Worm (Caenorhabditis elegans) whole organism, L2 larva: ENCODE results near the gene rsks-1.

ENCODE experiments used
- F13H6.1 ChIP-seq: sonication (generic microtip); optimal IDR thresholded peaks from 2 replicates; lab custom pipeline; 2016; ENCODE audit warnings: missing genetic modification characterization, missing compliant biosample characterization
- alr-1 ChIP-seq: fragments of 150-350 bp; optimal IDR thresholded peaks from 2 replicates; lab custom pipeline; 2014; ENCODE audit warnings: missing biosample characterization, missing genetic modification characterization
- ama-1 ChIP-seq: fragments of 150-350 bp; optimal IDR thresholded peaks from 2 replicates; lab custom pipeline; 2018; ENCODE audit warnings: inconsistent platforms
- blmp-1 ChIP-seq: sonication (generic microtip); optimal IDR thresholded peaks from 2 replicates; lab custom pipeline; 2017; ENCODE audit warnings: missing genetic modification characterization, mild to moderate bottlenecking, missing compliant biosample characterization, antibody characterized with exemption, moderate library complexity; ENCODE audit not compliant: insufficient read depth
- crh-2 ChIP-seq: sonication (generic microtip); optimal IDR thresholded peaks from 2 replicates; lab custom pipeline; 2017; ENCODE audit warnings: missing biosample characterization, missing genetic modification characterization
- elt-3 ChIP-seq: sonication (generic microtip); optimal IDR thresholded peaks from 2 replicates; lab custom pipeline; 2017; ENCODE audit warnings: missing biosample characterization, missing genetic modification characterization
- lin-13 ChIP-seq: fragments of 150-350 bp; optimal IDR thresholded peaks from 2 replicates; lab custom pipeline; 2014; ENCODE audit warnings: missing biosample characterization, missing genetic modification reagents, missing genetic modification characterization
- mbf-1 ChIP-seq: sonication (generic microtip); optimal IDR thresholded peaks from 2 replicates; lab custom pipeline; 2017; ENCODE audit warnings: missing biosample characterization, missing genetic modification characterization
- nhr-23 ChIP-seq: fragments of 150-350 bp; optimal IDR thresholded peaks from 2 replicates; lab custom pipeline; 2014; ENCODE audit warnings: missing biosample characterization, missing genetic modification reagents, missing genetic modification characterization
- nhr-237 ChIP-seq: fragments of 150-350 bp; optimal IDR thresholded peaks from 2 replicates; lab custom pipeline; 2014; ENCODE audit warnings: missing biosample characterization, missing genetic modification characterization
- nhr-77 ChIP-seq: fragments of 150-350 bp; optimal IDR thresholded peaks from 2 replicates; lab custom pipeline; 2014; ENCODE audit warnings: missing biosample characterization, missing genetic modification characterization
- snpc-4 ChIP-seq: fragments of 150-350 bp; optimal IDR thresholded peaks from 2 replicates; lab custom pipeline; 2014; ENCODE audit warnings: missing biosample characterization, missing genetic modification characterization
- unc-62 ChIP-seq: fragments of 150-350 bp; optimal IDR thresholded peaks from 2 replicates; lab custom pipeline; 2014; ENCODE audit warnings: missing biosample characterization, missing genetic modification reagents, missing genetic modification characterization
- ztf-11 ChIP-seq: sonication (generic microtip); optimal IDR thresholded peaks from 2 replicates; lab custom pipeline; 2017; ENCODE audit warnings: missing biosample characterization, missing genetic modification characterization

- TF ChIP-seq alr-1 (tag; lab: Kevin White, UChicago): no peak
- no peak for TF ChIP-seq elt-3 (tag; lab: Kevin White, UChicago)
- TF ChIP-seq nhr-237: no peak
- TF ChIP-seq nhr-77 (tag; lab: Kevin White, UChicago): no peak
- no peak for TF ChIP-seq unc-62 (GFP tag; lab: Kevin White, UChicago)
- TF ChIP-seq lin-13 (GFP tag; lab: Kevin White, UChicago): no peak
- no peak for TF ChIP-seq F13H6.1 (tag; lab: Kevin White, UChicago)
- TF ChIP-seq crh-2 (tag; lab: Kevin White, UChicago): no peak
- no peak for TF ChIP-seq blmp-1 (tag; lab: Kevin White, UChicago)
- TF ChIP-seq mbf-1 (tag; lab: Kevin White, UChicago): no peak
- no peak for TF ChIP-seq ztf-11 (tag; lab: Kevin White, UChicago)
- TF ChIP-seq nhr-23 (tag; lab: Kevin White, UChicago): no peak
- no peak for TF ChIP-seq ama-1 (lab: Kevin White, UChicago)
- no peak for TF ChIP-seq snpc-4 (tag; lab: Kevin White, UChicago)
Measured at ce11 chrIII:11267372-11267771, 22.5 kb downstream of the rsks-1 start.
